Fruit fly (Drosophila melanogaster) whole organism, embryonic: ENCODE data around the gene zld.

ENCODE experiments used
- ATbp ChIP-seq: fragments of 200-800 bp; sonication (Bioruptor generic); optimal IDR thresholded peaks from 2 replicates; lab custom pipeline; 2017; ENCODE audit warnings: missing biosample characterization, mild to moderate bottlenecking, missing genetic modification characterization, missing genetic modification reagents
- Blimp-1 ChIP-seq: fragments of 200-800 bp; sonication (Bioruptor generic); optimal IDR thresholded peaks from 3 replicates; lab custom pipeline; 2018; ENCODE audit warnings: missing biosample characterization, missing genetic modification characterization, mild to moderate bottlenecking, moderate library complexity, missing genetic modification reagents
- CG10147 ChIP-seq: fragments of 200-800 bp; sonication (Bioruptor generic); optimal IDR thresholded peaks from 2 replicates; lab custom pipeline; 2019; ENCODE audit warnings: missing biosample characterization, mild to moderate bottlenecking, missing genetic modification characterization, moderate library complexity
- CG10209 ChIP-seq: fragments of 200-800 bp; sonication (Bioruptor generic); optimal IDR thresholded peaks from 3 replicates; lab custom pipeline; 2017; ENCODE audit warnings: missing biosample characterization, mild to moderate bottlenecking, missing genetic modification characterization, missing genetic modification reagents
- CG10267 ChIP-seq: fragments of 200-800 bp; sonication (Bioruptor generic); optimal IDR thresholded peaks from 2 replicates; lab custom pipeline; 2018; ENCODE audit warnings: missing biosample characterization, mild to moderate bottlenecking, missing genetic modification characterization, moderate library complexity
- CG12299 ChIP-seq: fragments of 200-800 bp; sonication (Bioruptor generic); optimal IDR thresholded peaks from 2 replicates; lab custom pipeline; 2018; ENCODE audit warnings: missing biosample characterization, mild to moderate bottlenecking, missing genetic modification characterization
- CG15696 ChIP-seq: fragments of 200-800 bp; sonication (Bioruptor generic); optimal IDR thresholded peaks from 2 replicates; lab custom pipeline; 2019; ENCODE audit warnings: missing biosample characterization, mild to moderate bottlenecking, missing genetic modification characterization, moderate library complexity
- CG17186 ChIP-seq: fragments of 200-800 bp; sonication (Bioruptor generic); optimal IDR thresholded peaks from 3 replicates; lab custom pipeline; 2017; ENCODE audit warnings: missing biosample characterization, missing genetic modification reagents, missing genetic modification characterization
- CG17328 ChIP-seq: fragments of 200-800 bp; sonication (Bioruptor generic); IDR thresholded peaks from 2 replicates; pipeline ENCODE4 v1.3.6; 2022; ENCODE audit warnings: missing biosample characterization, missing genetic modification characterization
- CG18262 ChIP-seq: fragments of 200-800 bp; optimal IDR thresholded peaks from 3 replicates; lab custom pipeline; 2019; ENCODE audit warnings: missing biosample characterization, mild to moderate bottlenecking, missing genetic modification characterization, moderate library complexity
- CG18599 ChIP-seq: fragments of 200-800 bp; sonication (Bioruptor generic); optimal IDR thresholded peaks from 3 replicates; lab custom pipeline; 2017; ENCODE audit warnings: missing biosample characterization, missing genetic modification characterization, mild to moderate bottlenecking, moderate library complexity, missing genetic modification reagents
- CG2120 ChIP-seq: fragments of 200-800 bp; sonication (Bioruptor generic); optimal IDR thresholded peaks from 3 replicates; lab custom pipeline; 2016; ENCODE audit warnings: missing biosample characterization, missing genetic modification characterization
- CG2678 ChIP-seq: fragments of 200-800 bp; sonication (Bioruptor generic); optimal IDR thresholded peaks from 3 replicates; lab custom pipeline; 2019; ENCODE audit warnings: missing biosample characterization, mild to moderate bottlenecking, missing genetic modification characterization, moderate library complexity
- CG2712 ChIP-seq: fragments of 200-800 bp; optimal IDR thresholded peaks from 3 replicates; lab custom pipeline; 2019; ENCODE audit warnings: missing biosample characterization, mild to moderate bottlenecking, missing genetic modification characterization, moderate library complexity
- CG32532 ChIP-seq: fragments of 200-800 bp; sonication (Bioruptor generic); IDR thresholded peaks from 2 replicates; pipeline ENCODE4 v1.3.6; 2022; ENCODE audit warnings: missing biosample characterization, missing genetic modification characterization
- CG3838 ChIP-seq: fragments of 200-800 bp; sonication (Bioruptor generic); optimal IDR thresholded peaks from 3 replicates; lab custom pipeline; 2016; ENCODE audit warnings: missing biosample characterization, missing genetic modification characterization
- CG6765 ChIP-seq: fragments of 200-800 bp; sonication (Bioruptor generic); optimal IDR thresholded peaks from 3 replicates; lab custom pipeline; 2017; ENCODE audit warnings: missing biosample characterization, mild to moderate bottlenecking, missing genetic modification characterization
- CG8944 ChIP-seq: fragments of 200-800 bp; sonication (Bioruptor generic); optimal IDR thresholded peaks from 3 replicates; lab custom pipeline; 2016; ENCODE audit warnings: missing biosample characterization, missing genetic modification characterization
- CG9727 ChIP-seq: fragments of 200-800 bp; sonication (Bioruptor generic); optimal IDR thresholded peaks from 3 replicates; lab custom pipeline; 2017; ENCODE audit warnings: missing biosample characterization, mild to moderate bottlenecking, missing genetic modification characterization
- D19A ChIP-seq: fragments of 200-800 bp; optimal IDR thresholded peaks from 3 replicates; lab custom pipeline; 2019; ENCODE audit warnings: missing biosample characterization, mild to moderate bottlenecking, missing genetic modification characterization, moderate library complexity
- E2f2 ChIP-seq: fragments of 200-800 bp; sonication (Bioruptor generic); IDR thresholded peaks from 2 replicates; pipeline ENCODE4 v1.3.6; 2022; ENCODE audit warnings: missing biosample characterization, missing genetic modification characterization
- Ets65A ChIP-seq: fragments of 200-800 bp; sonication (Bioruptor generic); peaks from one replicate; lab custom pipeline; 2016; ENCODE audit warnings: missing biosample characterization, missing genetic modification characterization
- Fer1 ChIP-seq: fragments of 200-800 bp; sonication (Bioruptor generic); optimal IDR thresholded peaks from 2 replicates; lab custom pipeline; 2017; ENCODE audit warnings: missing biosample characterization, mild to moderate bottlenecking, missing genetic modification characterization
- Hmr ChIP-seq: fragments of 200-800 bp; sonication (Bioruptor generic); optimal IDR thresholded peaks from 3 replicates; lab custom pipeline; 2017; ENCODE audit warnings: mild to moderate bottlenecking, missing biosample characterization, missing genetic modification reagents, missing genetic modification characterization
- Hsf ChIP-seq: fragments of 200-800 bp; sonication (Bioruptor generic); optimal IDR thresholded peaks from 3 replicates; lab custom pipeline; 2016; ENCODE audit warnings: missing biosample characterization, missing genetic modification characterization
- Meics ChIP-seq: fragments of 200-800 bp; sonication (Bioruptor generic); optimal IDR thresholded peaks from 2 replicates; lab custom pipeline; 2017; ENCODE audit warnings: missing biosample characterization, mild to moderate bottlenecking, missing genetic modification characterization
- Ptx1 ChIP-seq: fragments of 200-800 bp; sonication (Bioruptor generic); IDR thresholded peaks from 2 replicates; pipeline ENCODE4 v1.3.6; 2022; ENCODE audit warnings: missing biosample characterization, missing genetic modification characterization
- Trl ChIP-seq, 3 experiments: fragments of >200 bp in 2 of 3; fragments of 200-800 bp in 1 of 3; sonication (Bioruptor generic) in 1 of 3; optimal IDR thresholded peaks; 2 replicates in 1 of 3; 3 replicates in 2 of 3; lab custom pipeline; 2016 to 2017; ENCODE audit warnings: missing biosample characterization in 1 of 3, missing genetic modification characterization in 1 of 3
- al ChIP-seq: fragments of 200-800 bp; sonication (Bioruptor generic); IDR thresholded peaks from 2 replicates; pipeline ENCODE4 v1.3.6; 2022; ENCODE audit warnings: missing biosample characterization, missing genetic modification characterization
- bsh ChIP-seq, 2 experiments: fragments of 200-800 bp; sonication (Bioruptor generic); optimal IDR thresholded peaks; 2 replicates each; lab custom pipeline; 2017 to 2018; ENCODE audit warnings: mild to moderate bottlenecking in 2 of 2, missing biosample characterization in 2 of 2, missing genetic modification characterization in 2 of 2, moderate library complexity in 1 of 2
- chif ChIP-seq, 2 experiments: fragments of 200-800 bp; sonication (Bioruptor generic); optimal IDR thresholded peaks; 3 replicates each; lab custom pipeline; 2016; ENCODE audit warnings: missing biosample characterization in 2 of 2, missing genetic modification characterization in 2 of 2
- chn ChIP-seq: fragments of 200-800 bp; sonication (Bioruptor generic); optimal IDR thresholded peaks from 2 replicates; lab custom pipeline; 2016; ENCODE audit warnings: missing biosample characterization, missing genetic modification characterization
- dimm ChIP-seq: fragments of 200-800 bp; sonication (Bioruptor generic); IDR thresholded peaks from 2 replicates; pipeline ENCODE4 v1.3.6; 2022; ENCODE audit warnings: missing biosample characterization, missing genetic modification characterization
- dmrt99B ChIP-seq: fragments of 200-800 bp; sonication (Bioruptor generic); optimal IDR thresholded peaks from 2 replicates; lab custom pipeline; 2018; ENCODE audit warnings: missing biosample characterization, mild to moderate bottlenecking, missing genetic modification characterization, moderate library complexity
- dpn ChIP-seq, 2 experiments: fragments of 200-800 bp; sonication (Bioruptor generic); optimal IDR thresholded peaks; 3 replicates each; lab custom pipeline; 2016; ENCODE audit warnings: missing biosample characterization in 2 of 2, missing genetic modification characterization in 2 of 2
- gem ChIP-seq: fragments of 200-800 bp; sonication (Bioruptor generic); optimal IDR thresholded peaks from 2 replicates; lab custom pipeline; 2019; ENCODE audit warnings: missing biosample characterization, mild to moderate bottlenecking, missing genetic modification characterization, moderate library complexity
- grau ChIP-seq: fragments of 200-800 bp; optimal IDR thresholded peaks from 3 replicates; lab custom pipeline; 2019; ENCODE audit warnings: missing biosample characterization, mild to moderate bottlenecking, missing genetic modification characterization, moderate library complexity
- lab ChIP-seq: fragments of 200-800 bp; sonication (Bioruptor generic); optimal IDR thresholded peaks from 3 replicates; lab custom pipeline; 2017; ENCODE audit warnings: missing biosample characterization, missing genetic modification characterization, mild to moderate bottlenecking, moderate library complexity, missing genetic modification reagents
- lilli ChIP-seq: fragments of 200-800 bp; sonication (Bioruptor generic); optimal IDR thresholded peaks from 3 replicates; lab custom pipeline; 2016; ENCODE audit warnings: missing biosample characterization, missing genetic modification characterization
- mam ChIP-seq: fragments of 200-800 bp; sonication (Bioruptor generic); optimal IDR thresholded peaks from 3 replicates; lab custom pipeline; 2016; ENCODE audit warnings: missing biosample characterization, missing genetic modification characterization
- otp ChIP-seq: fragments of 200-800 bp; sonication (Bioruptor generic); IDR thresholded peaks from 3 replicates; pipeline ENCODE4, ENCODE4 v1.3.6; 2022; ENCODE audit warnings: missing biosample characterization, missing genetic modification characterization
- prd ChIP-seq, 3 experiments: fragments of >200 bp in 2 of 3; fragments of 200-800 bp in 1 of 3; sonication (Bioruptor generic) in 1 of 3; optimal IDR thresholded peaks in 2 of 3; IDR thresholded peaks in 1 of 3; 2 replicates in 2 of 3; 3 replicates in 1 of 3; pipeline versions ENCODE4 v1.3.6 to Lab custom; 2017 to 2022; ENCODE audit warnings: missing biosample characterization in 1 of 3, missing genetic modification characterization in 1 of 3
- row ChIP-seq: fragments of 200-800 bp; sonication (Bioruptor generic); IDR thresholded peaks from 3 replicates; pipeline ENCODE4 v1.3.6; 2022; ENCODE audit warnings: missing biosample characterization, missing genetic modification characterization
- sisA ChIP-seq: fragments of 200-800 bp; sonication (Bioruptor generic); IDR thresholded peaks from 2 replicates; pipeline ENCODE4 v1.3.6; 2022; ENCODE audit warnings: missing biosample characterization, missing genetic modification characterization
- tio ChIP-seq: fragments of 200-800 bp; sonication (Bioruptor generic); optimal IDR thresholded peaks from 2 replicates; lab custom pipeline; 2017; ENCODE audit warnings: missing biosample characterization, missing genetic modification characterization, inconsistent platforms
- twi ChIP-seq: fragments of 200-800 bp; optimal IDR thresholded peaks from 2 replicates; lab custom pipeline; 2019; ENCODE audit warnings: missing biosample characterization, mild to moderate bottlenecking, missing genetic modification characterization, moderate library complexity
- zen ChIP-seq: fragments of 200-800 bp; sonication (Bioruptor generic); optimal IDR thresholded peaks from 3 replicates; lab custom pipeline; 2018; ENCODE audit warnings: missing biosample characterization, mild to moderate bottlenecking, missing genetic modification characterization, moderate library complexity
- zf30C ChIP-seq: fragments of 200-800 bp; sonication (Bioruptor generic); optimal IDR thresholded peaks from 3 replicates; lab custom pipeline; 2018; ENCODE audit warnings: missing biosample characterization, mild to moderate bottlenecking, missing genetic modification characterization

The zld gene

DNA sequence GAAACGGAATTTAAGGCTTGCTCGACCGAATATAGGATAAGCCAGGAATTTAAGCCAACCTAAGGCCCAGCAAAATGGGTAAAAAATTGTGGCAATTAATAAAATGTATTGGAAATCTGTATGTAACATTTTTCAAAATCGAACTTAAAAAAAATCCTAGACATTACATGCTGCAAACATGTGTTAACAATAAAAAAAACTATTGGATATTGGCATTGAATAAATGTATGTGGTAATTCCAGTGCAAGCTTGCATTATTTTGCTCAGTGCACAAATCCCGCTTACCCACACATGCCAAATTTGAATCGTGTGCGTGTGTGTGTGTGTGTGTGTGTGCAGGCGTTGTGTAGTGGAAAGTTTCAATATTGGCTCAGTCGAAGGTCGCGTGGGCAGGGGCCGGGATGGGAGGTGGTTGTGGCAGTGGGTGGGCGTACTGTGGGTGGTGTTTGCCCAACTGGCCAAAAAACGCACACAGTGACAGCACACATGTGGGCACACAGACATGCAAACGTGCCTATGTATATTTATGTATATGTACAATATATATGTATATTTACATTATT, 19.8 kb downstream of the zld start (continued):
- peak; percentile 8 for TF ChIP-seq Blimp-1 (GFP tag; lab: Kevin White, UChicago)
- TF ChIP-seq dimm (GFP tag; lab: Robert Waterston, UW), result no peak
- peak; percentile 41 for TF ChIP-seq CG10209 (GFP tag; lab: Kevin White, UChicago)
- TF ChIP-seq Meics, result peak; percentile 30
- peak; percentile 58 for TF ChIP-seq Ets65A (GFP tag; lab: Kevin White, UChicago)
- peak; percentile 44 for TF ChIP-seq Ptx1 (GFP tag; lab: Robert Waterston, UW)
- peak; percentile 1 for TF ChIP-seq chn (GFP tag; lab: Kevin White, UChicago)
- peak; percentile 74 for TF ChIP-seq zf30C (GFP tag; lab: Kevin White, UChicago)
- TF ChIP-seq Fer1, result peak; percentile 14
- peak; percentile 19 for TF ChIP-seq Hsf (GFP tag; lab: Kevin White, UChicago)
- TF ChIP-seq lilli (GFP tag; lab: Kevin White, UChicago), result peak; percentile 32
- TF ChIP-seq bsh (GFP tag; optimal IDR thresholded peaks at IDR 0.05; lab: Kevin White, UChicago), result peak in 1 of 2 experiments; percentile 5
- TF ChIP-seq CG17328, result peak; percentile 18; the same call in 1 of the 2 replicates
- peak in 1 of 2 experiments; percentile 9 for TF ChIP-seq dpn (GFP tag; optimal IDR thresholded peaks at IDR 0.05; lab: Kevin White, UChicago)
- TF ChIP-seq zen, result peak; percentile 5
- peak; percentile 40 for TF ChIP-seq CG18599 (GFP tag; lab: Kevin White, UChicago)
- TF ChIP-seq Hmr (GFP tag; lab: Kevin White, UChicago), result peak; percentile 10
- TF ChIP-seq CG17186 (GFP tag; lab: Kevin White, UChicago), result no peak
- TF ChIP-seq prd (optimal IDR thresholded peaks at IDR 0.05; lab: Kevin White, UChicago), result no peak
- TF ChIP-seq prd (GFP tag; IDR thresholded peaks at IDR 0.05; lab: Robert Waterston, UW), result peak; percentile 39; the same call in 2 of the 3 replicates
- TF ChIP-seq CG10267 (tag; lab: Kevin White, UChicago), result peak; percentile 2
- TF ChIP-seq gem (tag; lab: Kevin White, UChicago), result peak; percentile 42
- peak; percentile 9 for TF ChIP-seq CG15696 (tag; lab: Kevin White, UChicago)
- TF ChIP-seq CG2120 (GFP tag; lab: Kevin White, UChicago), result peak; percentile 36
- peak; percentile 7 for TF ChIP-seq mam (GFP tag; lab: Kevin White, UChicago)
- TF ChIP-seq sisA (GFP tag; lab: Robert Waterston, UW), result peak; percentile 22; the same call in 1 of the 2 replicates
- TF ChIP-seq ATbp, result peak; percentile 7
- no peak for TF ChIP-seq CG12299
- peak; percentile 25 for TF ChIP-seq lab
- TF ChIP-seq Trl (optimal IDR thresholded peaks at IDR 0.05; lab: Kevin White, UChicago), result no peak
- peak; percentile 15 for TF ChIP-seq Trl (GFP tag; optimal IDR thresholded peaks at IDR 0.05; lab: Kevin White, UChicago)
- 0 out of 3 replicates have a peak, but pooled peaks have one; percentile 11 for TF ChIP-seq otp
- TF ChIP-seq CG2712 (tag; lab: Kevin White, UChicago), result peak; percentile 6
- peak; percentile 20 for TF ChIP-seq grau (tag; lab: Kevin White, UChicago)
- TF ChIP-seq CG2678, result peak; percentile 31
- 0 out of 2 replicates have a peak, but pooled peaks have one; percentile 13 for TF ChIP-seq E2f2 (GFP tag; lab: Robert Waterston, UW)
- TF ChIP-seq CG10147, result peak; percentile 21
- peak; percentile 35 for TF ChIP-seq CG8944 (GFP tag; lab: Kevin White, UChicago)
- 0 out of 3 replicates have a peak, but pooled peaks have one; percentile 24 for TF ChIP-seq row (GFP tag; lab: Robert Waterston, UW)
- no peak for TF ChIP-seq tio
- peak in 1 of 2 experiments; percentile 7 for TF ChIP-seq chif (GFP tag; optimal IDR thresholded peaks at IDR 0.05; lab: Kevin White, UChicago)
- TF ChIP-seq al (GFP tag; lab: Robert Waterston, UW), result no peak
- TF ChIP-seq CG3838 (GFP tag; lab: Kevin White, UChicago), result no peak
- TF ChIP-seq CG6765 (GFP tag; lab: Kevin White, UChicago), result no peak
- peak; percentile 14 for TF ChIP-seq D19A (tag; lab: Kevin White, UChicago)
- peak; percentile 53 for TF ChIP-seq CG9727
- TF ChIP-seq twi (tag; lab: Kevin White, UChicago), result peak; percentile 65
- peak; percentile 32 for TF ChIP-seq dmrt99B (tag; lab: Kevin White, UChicago)
- peak; percentile 21 for TF ChIP-seq CG18262 (tag; lab: Kevin White, UChicago)
- 0 out of 2 replicates have a peak, but pooled peaks have one; percentile 18 for TF ChIP-seq CG32532 (GFP tag; lab: Robert Waterston, UW)
